Worm (Caenorhabditis elegans): ENCODE measurements around the gene lido-8.

Gene lido-8

ce11 chrII:2985446-2985845 is 11.4 kb upstream of the lido-8 start:
- TF ChIP-seq K02D7.2 (tag; optimal IDR thresholded peaks at IDR 0.05) (no peak), hlh-6 (tag; optimal IDR thresholded peaks at IDR 0.05) (peak; percentile 40), hlh-8 (tag; optimal IDR thresholded peaks at IDR 0.05) (no peak)

ce11 chrII:2985935-2986498 is 10.8 kb upstream of the lido-8 start:
- no peak for TF ChIP-seq C38D4.7 (GFP tag; optimal IDR thresholded peaks at IDR 0.05)
- no peak for TF ChIP-seq che-1 (tag; optimal IDR thresholded peaks at IDR 0.05)
- TF ChIP-seq pros-1 (tag; optimal IDR thresholded peaks at IDR 0.05) = no peak
- TF ChIP-seq hlh-8 (tag; optimal IDR thresholded peaks at IDR 0.05) = no peak
- TF ChIP-seq unc-42 (tag; optimal IDR thresholded peaks at IDR 0.05) = no peak
- no peak for TF ChIP-seq hlh-15 (tag; optimal IDR thresholded peaks at IDR 0.05)
- no peak for TF ChIP-seq fkh-6 (tag; optimal IDR thresholded peaks at IDR 0.05)
- no peak for TF ChIP-seq dve-1 (tag; optimal IDR thresholded peaks at IDR 0.05)
- no peak for TF ChIP-seq eyg-1 (tag; optimal IDR thresholded peaks at IDR 0.05)
- no peak for TF ChIP-seq fax-1 (tag; optimal IDR thresholded peaks at IDR 0.05)
- TF ChIP-seq ets-4 (tag; optimal IDR thresholded peaks at IDR 0.05) = no peak

- TF ChIP-seq unc-42 (tag; optimal IDR thresholded peaks at IDR 0.05) = no peak
- TF ChIP-seq ceh-2 (tag; optimal IDR thresholded peaks at IDR 0.05) = no peak
- TF ChIP-seq odd-2 (tag; optimal IDR thresholded peaks at IDR 0.05) = no peak
- TF ChIP-seq ceh-34 (tag; optimal IDR thresholded peaks at IDR 0.05) = no peak
- TF ChIP-seq tbx-2 (tag; optimal IDR thresholded peaks at IDR 0.05) = no peak
- TF ChIP-seq elt-2 (tag; optimal IDR thresholded peaks at IDR 0.05) = no peak
- no peak for TF ChIP-seq ets-4 (tag; optimal IDR thresholded peaks at IDR 0.05)
- no peak for TF ChIP-seq che-1 (tag; optimal IDR thresholded peaks at IDR 0.05)
- TF ChIP-seq elt-4 (tag; optimal IDR thresholded peaks at IDR 0.05) = no peak
- no peak for TF ChIP-seq hlh-30 (tag; optimal IDR thresholded peaks at IDR 0.05; ENCODE audit: insufficient read depth)
- no peak for TF ChIP-seq ttx-3 (tag; optimal IDR thresholded peaks at IDR 0.05)
- TF ChIP-seq pat-9 (tag; optimal IDR thresholded peaks at IDR 0.05) = no peak
- TF ChIP-seq eyg-1 (tag; optimal IDR thresholded peaks at IDR 0.05) = no peak
- no peak for TF ChIP-seq npax-4 (tag; optimal IDR thresholded peaks at IDR 0.05)
- no peak for TF ChIP-seq ama-1 (optimal IDR thresholded peaks at IDR 0.05)
- no peak for TF ChIP-seq ceh-30 (tag; optimal IDR thresholded peaks at IDR 0.05)
Measured at ce11 chrII:2987122-2987556, 9.7 kb upstream of the lido-8 start.

ce11 chrII:2987854-2988350 is 8.9 kb upstream of the lido-8 start, which contains the start of gene lido-7:
TSS of gene lido-7 (plus strand) at chrII:2988300.
- peak; percentile 14 for TF ChIP-seq hlh-8 (tag; optimal IDR thresholded peaks at IDR 0.05)
- peak; percentile 31 for TF ChIP-seq ref-2 (tag; optimal IDR thresholded peaks at IDR 0.05)
- TF ChIP-seq nhr-232 (tag; optimal IDR thresholded peaks at IDR 0.05) = no peak
- peak; percentile 50 for TF ChIP-seq ceh-34 (tag; optimal IDR thresholded peaks at IDR 0.05)
- TF ChIP-seq ceh-31 (tag; optimal IDR thresholded peaks at IDR 0.05) = peak; percentile 50
- peak; percentile 24 for TF ChIP-seq rnt-1 (tag; optimal IDR thresholded peaks at IDR 0.05)
- peak; percentile 29 for TF ChIP-seq unc-55 (GFP tag; optimal IDR thresholded peaks at IDR 0.05)
- TF ChIP-seq hlh-30 (tag; optimal IDR thresholded peaks at IDR 0.05; ENCODE audit: insufficient read depth) = peak; percentile 36
- peak; percentile 60 for TF ChIP-seq nfya-1 (tag; optimal IDR thresholded peaks at IDR 0.05)
- no peak for TF ChIP-seq fkh-10 (GFP tag; optimal IDR thresholded peaks at IDR 0.05)
- TF ChIP-seq zip-5 (tag; optimal IDR thresholded peaks at IDR 0.05) = no peak
- TF ChIP-seq ceh-18 (tag; optimal IDR thresholded peaks at IDR 0.05) = peak; percentile 2
- TF ChIP-seq tbx-2 (tag; optimal IDR thresholded peaks at IDR 0.05) = peak; percentile 49
- 0 out of 2 replicates have a peak, but pooled peaks have one; percentile 19 for TF ChIP-seq unc-3 (GFP tag; conservative IDR thresholded peaks at IDR 0.05)
- TF ChIP-seq unc-3 (tag; optimal IDR thresholded peaks at IDR 0.05) = no peak
- no peak for TF ChIP-seq hlh-15 (tag; optimal IDR thresholded peaks at IDR 0.05)

Measured in whole organism, late embryonic.